Worm (Caenorhabditis elegans): ENCODE measurements around the gene srbc-22.

srbc-22 gene

ce11 chrV:2156830-2157229 is at the start of gene srbc-22:
Gene srbc-22 (plus strand): TSS chrV:2157130.
- TF ChIP-seq unc-62 (GFP tag; optimal IDR thresholded peaks at IDR 0.05) (no peak), sea-2 (GFP tag; optimal IDR thresholded peaks at IDR 0.05) (no peak), lin-39 (tag; optimal IDR thresholded peaks at IDR 0.05) (no peak), pha-4 (tag; optimal IDR thresholded peaks at IDR 0.05) (no peak), tbx-2 (tag; optimal IDR thresholded peaks at IDR 0.05) (no peak), unc-39 (tag; optimal IDR thresholded peaks at IDR 0.05) (no peak), nhr-43 (tag; optimal IDR thresholded peaks at IDR 0.05; ENCODE audit: poor library complexity, severe bottlenecking) (no peak), ceh-82 (tag; optimal IDR thresholded peaks at IDR 0.05) (no peak)

- no peak for TF ChIP-seq ztf-11 (tag; optimal IDR thresholded peaks at IDR 0.05)
- TF ChIP-seq unc-62 (GFP tag; optimal IDR thresholded peaks at IDR 0.05), result no peak
- TF ChIP-seq ceh-16 (tag; optimal IDR thresholded peaks at IDR 0.05), result no peak
- no peak for TF ChIP-seq egl-5 (tag; optimal IDR thresholded peaks at IDR 0.05)
- TF ChIP-seq elt-2 (tag; optimal IDR thresholded peaks at IDR 0.05), result peak; percentile 36
- peak; percentile 58 for TF ChIP-seq hmg-11 (tag; optimal IDR thresholded peaks at IDR 0.05)
- TF ChIP-seq ZK546.5 (tag; optimal IDR thresholded peaks at IDR 0.05), result no peak
- no peak for TF ChIP-seq mdl-1 (tag; optimal IDR thresholded peaks at IDR 0.05)
- no peak for TF ChIP-seq nhr-43 (tag; optimal IDR thresholded peaks at IDR 0.05; ENCODE audit: poor library complexity, severe bottlenecking)
- TF ChIP-seq nhr-23 (tag; optimal IDR thresholded peaks at IDR 0.05), result peak; percentile 39
- no peak for TF ChIP-seq mml-1 (tag; optimal IDR thresholded peaks at IDR 0.05)
- no peak for TF ChIP-seq eor-1 (tag; optimal IDR thresholded peaks at IDR 0.05)
- TF ChIP-seq R02D3.7 (tag; optimal IDR thresholded peaks at IDR 0.05), result no peak
- no peak for TF ChIP-seq daf-12 (tag; optimal IDR thresholded peaks at IDR 0.05)
- TF ChIP-seq lin-39 (tag; optimal IDR thresholded peaks at IDR 0.05), result peak; percentile 15
- no peak for TF ChIP-seq unc-39 (tag; optimal IDR thresholded peaks at IDR 0.05)
- TF ChIP-seq skn-1 (tag; optimal IDR thresholded peaks at IDR 0.05), result no peak
- TF ChIP-seq nhr-25 (tag; optimal IDR thresholded peaks at IDR 0.05), result peak; percentile 11
- TF ChIP-seq aly-2 (tag; optimal IDR thresholded peaks at IDR 0.05), result no peak
- TF ChIP-seq fos-1 (tag; optimal IDR thresholded peaks at IDR 0.05), result no peak
- no peak for TF ChIP-seq elt-3 (tag; optimal IDR thresholded peaks at IDR 0.05)
- peak; percentile 72 for TF ChIP-seq snpc-4 (tag; optimal IDR thresholded peaks at IDR 0.05)
- no peak for TF ChIP-seq nhr-12 (tag; optimal IDR thresholded peaks at IDR 0.05)
- peak; percentile 86 for TF ChIP-seq pha-4 (tag; optimal IDR thresholded peaks at IDR 0.05)
- TF ChIP-seq lin-15B (tag; optimal IDR thresholded peaks at IDR 0.05), result peak; percentile 60
- TF ChIP-seq nhr-67 (tag; optimal IDR thresholded peaks at IDR 0.05), result no peak
- no peak for TF ChIP-seq nhr-76 (tag; optimal IDR thresholded peaks at IDR 0.05)
These were observed 47.6 kb upstream of the srbc-22 start, which contains the start of gene ckb-4 for ce11 chrV:2109295-2109694. Gene ckb-4 (minus strand): TSS chrV:2109434.

DNA sequence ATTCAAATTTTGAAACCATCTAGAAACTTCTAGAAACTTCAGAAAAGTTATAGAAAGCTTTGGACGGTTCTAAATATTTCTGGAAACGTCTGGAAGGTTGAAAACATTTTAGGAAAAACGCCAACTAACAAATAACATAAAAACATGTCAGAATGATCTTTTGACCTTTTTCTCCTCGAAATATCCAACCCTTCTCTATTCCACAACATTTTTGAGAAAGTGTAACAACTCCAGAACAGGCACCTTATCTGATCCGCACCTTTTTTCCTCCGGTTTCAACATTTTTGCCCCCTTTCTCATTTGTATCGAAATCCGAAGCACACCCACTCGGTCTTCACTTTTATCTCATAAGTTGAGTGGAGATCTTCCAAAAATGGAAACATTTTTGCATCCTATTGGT is 46.6 kb upstream of the srbc-22 start, which contains the start of gene F22F7.3:
Gene F22F7.3, plus strand, starts transcription at position 301 of the 400 bp plus-strand sequence.
- TF ChIP-seq R02D3.7 (tag; optimal IDR thresholded peaks at IDR 0.05), result no peak
- TF ChIP-seq elt-3 (tag; optimal IDR thresholded peaks at IDR 0.05), result no peak
- no peak for TF ChIP-seq nhr-12 (tag; optimal IDR thresholded peaks at IDR 0.05)
- TF ChIP-seq zag-1 (tag; optimal IDR thresholded peaks at IDR 0.05), result no peak
- no peak for TF ChIP-seq pqm-1 (tag; optimal IDR thresholded peaks at IDR 0.05)
- TF ChIP-seq ceh-28 (tag; optimal IDR thresholded peaks at IDR 0.05), result no peak
- TF ChIP-seq snpc-4 (tag; optimal IDR thresholded peaks at IDR 0.05), result no peak
- TF ChIP-seq nhr-25 (tag; optimal IDR thresholded peaks at IDR 0.05), result no peak
- no peak for TF ChIP-seq nhr-23 (tag; optimal IDR thresholded peaks at IDR 0.05)
- no peak for TF ChIP-seq skn-1 (tag; optimal IDR thresholded peaks at IDR 0.05)
- TF ChIP-seq sea-2 (GFP tag; optimal IDR thresholded peaks at IDR 0.05), result no peak
- no peak for TF ChIP-seq nfya-1 (tag; optimal IDR thresholded peaks at IDR 0.05; ENCODE audit: insufficient read depth)
- no peak for TF ChIP-seq nhr-67 (tag; optimal IDR thresholded peaks at IDR 0.05)
- no peak for TF ChIP-seq ZK546.5 (tag; optimal IDR thresholded peaks at IDR 0.05)
- no peak for TF ChIP-seq nhr-76 (tag; optimal IDR thresholded peaks at IDR 0.05)
- no peak for TF ChIP-seq elt-1 (tag; optimal IDR thresholded peaks at IDR 0.05)
- no peak for TF ChIP-seq eor-1 (tag; optimal IDR thresholded peaks at IDR 0.05)
- TF ChIP-seq jun-1 (tag; optimal IDR thresholded peaks at IDR 0.05), result no peak
- no peak for TF ChIP-seq fos-1 (tag; optimal IDR thresholded peaks at IDR 0.05)

DNA sequence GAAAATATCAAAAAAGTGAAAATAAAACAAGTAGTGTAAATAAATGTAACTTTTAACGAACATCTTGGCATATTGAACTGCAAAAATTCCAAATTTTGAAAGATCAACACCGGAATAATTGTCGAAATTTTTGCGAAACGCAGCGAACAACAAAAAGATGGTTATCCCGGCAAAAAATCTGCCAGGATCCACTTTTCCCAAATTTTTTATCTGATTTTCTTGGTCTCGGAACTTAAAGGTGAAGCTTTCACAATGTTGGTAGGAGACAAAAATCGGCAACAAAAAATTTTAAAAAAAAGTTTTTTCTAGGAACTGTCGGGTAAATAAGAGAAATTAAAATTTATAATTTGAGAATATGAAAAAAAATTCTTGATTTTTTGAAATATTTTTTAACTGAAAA is 38.4 kb upstream of the srbc-22 start, which contains the start of gene bgnt-1.2:
Gene bgnt-1.2, minus strand, starts transcription at position 101 of the 400 bp plus-strand sequence.
- no peak for TF ChIP-seq fkh-10 (GFP tag; optimal IDR thresholded peaks at IDR 0.05)
- no peak for TF ChIP-seq nhr-237 (tag; optimal IDR thresholded peaks at IDR 0.05)
- no peak for TF ChIP-seq nhr-12 (tag; optimal IDR thresholded peaks at IDR 0.05)
- TF ChIP-seq mml-1 (tag; optimal IDR thresholded peaks at IDR 0.05), result no peak
- no peak for TF ChIP-seq ZK546.5 (tag; optimal IDR thresholded peaks at IDR 0.05)
- no peak for TF ChIP-seq skn-1 (tag; optimal IDR thresholded peaks at IDR 0.05)
- TF ChIP-seq ztf-11 (tag; optimal IDR thresholded peaks at IDR 0.05), result no peak
- no peak for TF ChIP-seq nhr-43 (tag; optimal IDR thresholded peaks at IDR 0.05; ENCODE audit: poor library complexity, severe bottlenecking)
- TF ChIP-seq daf-12 (tag; optimal IDR thresholded peaks at IDR 0.05), result no peak
- TF ChIP-seq ceh-16 (tag; optimal IDR thresholded peaks at IDR 0.05), result no peak
